Worm (Caenorhabditis elegans) whole organism, mixed stage, embryonic: ENCODE data around the gene F09C6.15.

Experiments
- nhr-237 ChIP-seq: fragments of 150-350 bp; optimal IDR thresholded peaks from 2 replicates; lab custom pipeline; 2014; ENCODE audit warnings: missing biosample characterization, missing genetic modification characterization
- nhr-76 ChIP-seq: sonication (generic microtip); optimal IDR thresholded peaks from 2 replicates; lab custom pipeline; 2017; ENCODE audit warnings: missing biosample characterization, missing genetic modification characterization
- unc-62 ChIP-seq: fragments of 150-350 bp; optimal IDR thresholded peaks from 2 replicates; lab custom pipeline; 2014; ENCODE audit warnings: missing biosample characterization, missing genetic modification reagents, missing genetic modification characterization

ce11 chrV:16880679-16881078 is 12.9 kb upstream of the F09C6.15 start, which contains the start of gene F09C6.14:
- TF ChIP-seq nhr-237 (tag; lab: Kevin White, UChicago) (no peak), nhr-76 (no peak), unc-62 (GFP tag; lab: Kevin White, UChicago) (no peak)
